Worm (Caenorhabditis elegans) whole organism, young adult: ENCODE measurements around the gene F08B4.8.

Source experiments
- F39B2.1 ChIP-seq: fragments of 200-800 bp; sonication (Bioruptor generic); IDR thresholded peaks from 2 replicates; pipeline ENCODE4 v1.3.6; 2022; ENCODE audit warnings: missing genetic modification reagents, missing genetic modification characterization, missing compliant biosample characterization
- Y53G8AR.9 ChIP-seq: fragments of 200-800 bp; sonication (Bioruptor generic); conservative IDR thresholded peaks from 2 replicates; pipeline ENCODE4 v1.3.6; 2022; ENCODE audit warnings: missing genetic modification reagents, missing genetic modification characterization, missing compliant biosample characterization
- bed-1 ChIP-seq: fragments of 200-800 bp; sonication (Bioruptor generic); IDR thresholded peaks from 2 replicates; pipeline ENCODE4 v1.3.6; 2022; ENCODE audit warnings: missing genetic modification reagents, missing genetic modification characterization, missing compliant biosample characterization
- bed-2 ChIP-seq: fragments of 200-800 bp; sonication (Bioruptor generic); IDR thresholded peaks from 2 replicates; pipeline ENCODE4 v1.3.6; 2022; ENCODE audit warnings: missing genetic modification reagents, missing genetic modification characterization, missing compliant biosample characterization
- ekl-4 ChIP-seq: fragments of 200-800 bp; sonication (Bioruptor generic); IDR thresholded peaks from 2 replicates; pipeline ENCODE4 v1.3.6; 2022; ENCODE audit warnings: missing genetic modification reagents, missing genetic modification characterization, missing compliant biosample characterization
- lin-54 ChIP-seq: fragments of 200-800 bp; sonication (Bioruptor generic); optimal IDR thresholded peaks from 2 replicates; lab custom pipeline; 2018; ENCODE audit warnings: mild to moderate bottlenecking, missing genetic modification characterization, missing compliant biosample characterization
- lsl-1 ChIP-seq: fragments of 200-800 bp; sonication (Bioruptor generic); optimal IDR thresholded peaks from 2 replicates; lab custom pipeline; 2018; ENCODE audit warnings: mild to moderate bottlenecking, missing genetic modification characterization, moderate library complexity, missing compliant biosample characterization
- rpc-1 ChIP-seq, 2 experiments: fragments of 150-350 bp in 1 of 2; sonication (generic microtip) in 1 of 2; optimal IDR thresholded peaks; 2 replicates each; lab custom pipeline; 2014 to 2018; ENCODE audit warnings: missing biosample characterization in 1 of 2, missing genetic modification characterization in 1 of 2, missing genetic modification reagents in 1 of 2, missing genotype in 1 of 2
- snpc-1.3 ChIP-seq: sonication (generic microtip); optimal IDR thresholded peaks from 2 replicates; lab custom pipeline; 2017; ENCODE audit warnings: missing genetic modification characterization, mild to moderate bottlenecking, missing compliant biosample characterization, antibody characterized with exemption, moderate library complexity, missing genotype, missing genetic modification reagents; ENCODE audit not compliant: insufficient read depth
- tbp1 ChIP-seq: fragments of 200-800 bp; sonication (Bioruptor generic); optimal IDR thresholded peaks from 2 replicates; lab custom pipeline; 2018; ENCODE audit warnings: mild to moderate bottlenecking, missing genetic modification characterization, missing compliant biosample characterization
- zfh-2 ChIP-seq: fragments of 200-800 bp; sonication (Bioruptor generic); conservative IDR thresholded peaks from 2 replicates; pipeline ENCODE4 v1.3.6; 2022; ENCODE audit warnings: missing genetic modification reagents, missing genetic modification characterization, missing compliant biosample characterization
- ztf-22 ChIP-seq: fragments of 200-800 bp; sonication (Bioruptor generic); optimal IDR thresholded peaks from 2 replicates; lab custom pipeline; 2018; ENCODE audit warnings: mild to moderate bottlenecking, missing genetic modification characterization, moderate library complexity, missing compliant biosample characterization

- TF ChIP-seq ekl-4 (GFP tag; lab: Robert Waterston, UW) (no peak), lin-54 (no peak), ztf-22 (GFP tag; lab: Kevin White, UChicago) (no peak), bed-2 (GFP tag; lab: Robert Waterston, UW) (no peak), tbp1 (GFP tag; lab: Kevin White, UChicago) (no peak), lsl-1 (no peak), rpc-1 (optimal IDR thresholded peaks at IDR 0.05; lab: Kevin White, UChicago) (no peak), rpc-1 (tag; optimal IDR thresholded peaks at IDR 0.05; lab: Kevin White, UChicago) (no peak), Y53G8AR.9 (GFP tag; lab: Robert Waterston, UW) (no peak), zfh-2 (GFP tag; lab: Robert Waterston, UW) (no peak), F39B2.1 (no peak), snpc-1.3 (no peak), bed-1 (GFP tag; lab: Robert Waterston, UW) (no peak)
Measured at ce11 chrIV:8654115-8654628, 23.2 kb upstream of the F08B4.8 start, which contains the start of gene C49C8.1.
